Worm (Caenorhabditis elegans) whole organism, young adult: ENCODE results near the gene maa-1.

Source experiments
- B0019.2 ChIP-seq: fragments of 200-800 bp; sonication (Bioruptor generic); conservative IDR thresholded peaks from 2 replicates; pipeline ENCODE4 v1.3.6; 2022; ENCODE audit warnings: missing genetic modification reagents, missing genetic modification characterization, missing compliant biosample characterization
- F39B2.1 ChIP-seq: fragments of 200-800 bp; sonication (Bioruptor generic); IDR thresholded peaks from 2 replicates; pipeline ENCODE4 v1.3.6; 2022; ENCODE audit warnings: missing genetic modification reagents, missing genetic modification characterization, missing compliant biosample characterization
- F57A8.1 ChIP-seq: fragments of 200-800 bp; sonication (Bioruptor generic); optimal IDR thresholded peaks from 2 replicates; lab custom pipeline; 2018; ENCODE audit warnings: mild to moderate bottlenecking, missing genetic modification characterization, moderate library complexity, missing compliant biosample characterization
- T26A5.8 ChIP-seq: sonication (generic microtip); optimal IDR thresholded peaks from 2 replicates; lab custom pipeline; 2016; ENCODE audit warnings: missing genetic modification characterization, missing compliant biosample characterization
- Y53F4B.3 ChIP-seq: fragments of 200-800 bp; sonication (Bioruptor generic); IDR thresholded peaks from 2 replicates; pipeline ENCODE4 v1.3.6; 2022; ENCODE audit warnings: missing genetic modification reagents, missing genetic modification characterization, missing compliant biosample characterization
- Y53G8AR.9 ChIP-seq: fragments of 200-800 bp; sonication (Bioruptor generic); conservative IDR thresholded peaks from 2 replicates; pipeline ENCODE4 v1.3.6; 2022; ENCODE audit warnings: missing genetic modification reagents, missing genetic modification characterization, missing compliant biosample characterization
- Y79H2A.3 ChIP-seq: fragments of 200-800 bp; sonication (Bioruptor generic); conservative IDR thresholded peaks from 2 replicates; pipeline ENCODE4 v1.3.6; 2022; ENCODE audit warnings: missing genetic modification reagents, missing genetic modification characterization, missing compliant biosample characterization
- akir-1 ChIP-seq: fragments of 200-800 bp; sonication (Bioruptor generic); optimal IDR thresholded peaks from 2 replicates; lab custom pipeline; 2018; ENCODE audit warnings: mild to moderate bottlenecking, missing genetic modification characterization, moderate library complexity, missing compliant biosample characterization
- aptf-2 ChIP-seq: fragments of 200-800 bp; sonication (Bioruptor generic); conservative IDR thresholded peaks from 2 replicates; pipeline ENCODE4 v1.3.6; 2022; ENCODE audit warnings: missing genetic modification reagents, missing genetic modification characterization, missing compliant biosample characterization
- aptf-3 ChIP-seq: fragments of 200-800 bp; sonication (Bioruptor generic); IDR thresholded peaks from 2 replicates; pipeline ENCODE4 v1.3.6; 2022; ENCODE audit warnings: missing genetic modification characterization, missing compliant biosample characterization
- attf-6 ChIP-seq: fragments of 200-800 bp; sonication (Bioruptor generic); IDR thresholded peaks from 2 replicates; pipeline ENCODE4 v1.3.6; 2022; ENCODE audit warnings: missing genetic modification reagents, missing genetic modification characterization, missing compliant biosample characterization
- ccch-3 ChIP-seq: fragments of 200-800 bp; sonication (Bioruptor generic); optimal IDR thresholded peaks from 2 replicates; lab custom pipeline; 2018; ENCODE audit warnings: mild to moderate bottlenecking, missing genetic modification characterization, missing compliant biosample characterization
- ceh-40 ChIP-seq: fragments of 200-800 bp; sonication (Bioruptor generic); IDR thresholded peaks from 2 replicates; pipeline ENCODE4 v1.3.6; 2022; ENCODE audit warnings: missing genetic modification characterization, missing compliant biosample characterization
- ceh-79 ChIP-seq: sonication (generic microtip); optimal IDR thresholded peaks from 2 replicates; lab custom pipeline; 2017; ENCODE audit warnings: mild to moderate bottlenecking, missing genetic modification characterization, missing compliant biosample characterization
- ceh-91 ChIP-seq: fragments of 200-800 bp; sonication (Bioruptor generic); IDR thresholded peaks from 2 replicates; pipeline ENCODE4 v1.3.6; 2022; ENCODE audit warnings: missing genetic modification reagents, missing genetic modification characterization, missing compliant biosample characterization
- chd-7 ChIP-seq: sonication (generic microtip); optimal IDR thresholded peaks from 2 replicates; lab custom pipeline; 2016; ENCODE audit warnings: mild to moderate bottlenecking, missing genetic modification characterization, moderate library complexity, missing compliant biosample characterization
- dox-1 ChIP-seq: fragments of 200-800 bp; sonication (Bioruptor generic); IDR thresholded peaks from 2 replicates; pipeline ENCODE4 v1.3.6; 2022; ENCODE audit warnings: missing genetic modification reagents, missing genetic modification characterization, missing compliant biosample characterization
- egrh-3 ChIP-seq: fragments of 200-800 bp; sonication (Bioruptor generic); IDR thresholded peaks from 2 replicates; pipeline ENCODE4 v1.3.6; 2022; ENCODE audit warnings: missing genetic modification reagents, missing genetic modification characterization, missing compliant biosample characterization
- ets-4 ChIP-seq: fragments of 200-800 bp; sonication (Bioruptor generic); optimal IDR thresholded peaks from 2 replicates; lab custom pipeline; 2018; ENCODE audit warnings: mild to moderate bottlenecking, missing genetic modification characterization, missing compliant biosample characterization
- him-1 ChIP-seq: sonication (generic microtip); optimal IDR thresholded peaks from 2 replicates; lab custom pipeline; 2016; ENCODE audit warnings: missing genotype, missing genetic modification reagents, missing genetic modification characterization, missing compliant biosample characterization
- hlh-12 ChIP-seq: sonication (generic microtip); optimal IDR thresholded peaks from 2 replicates; lab custom pipeline; 2016; ENCODE audit warnings: missing genetic modification characterization, missing compliant biosample characterization
- hmg-1.2 ChIP-seq: fragments of 200-800 bp; sonication (Bioruptor generic); IDR thresholded peaks from 2 replicates; pipeline ENCODE4 v1.3.6; 2022; ENCODE audit warnings: missing genetic modification reagents, missing genetic modification characterization, missing compliant biosample characterization
- hmg-20 ChIP-seq: fragments of 200-800 bp; sonication (Bioruptor generic); IDR thresholded peaks from 2 replicates; pipeline ENCODE4 v1.3.6; 2022; ENCODE audit warnings: missing genetic modification reagents, missing genetic modification characterization, missing compliant biosample characterization
- hrde-1 ChIP-seq: sonication (generic microtip); optimal IDR thresholded peaks from 2 replicates; lab custom pipeline; 2016; ENCODE audit warnings: missing genetic modification characterization, mild to moderate bottlenecking, missing compliant biosample characterization, moderate library complexity, missing genotype, missing genetic modification reagents, borderline replicate concordance
- let-607 ChIP-seq, 2 experiments: fragments of 200-800 bp in 1 of 2; sonication (Bioruptor generic) in 1 of 2; sonication (generic microtip) in 1 of 2; optimal IDR thresholded peaks; 2 replicates each; lab custom pipeline; 2016 to 2018; ENCODE audit warnings: mild to moderate bottlenecking in 2 of 2, missing compliant biosample characterization in 2 of 2, missing genetic modification characterization in 2 of 2, moderate library complexity in 2 of 2, missing genotype in 1 of 2
- lin-54 ChIP-seq: fragments of 200-800 bp; sonication (Bioruptor generic); optimal IDR thresholded peaks from 2 replicates; lab custom pipeline; 2018; ENCODE audit warnings: mild to moderate bottlenecking, missing genetic modification characterization, missing compliant biosample characterization
- lsl-1 ChIP-seq: fragments of 200-800 bp; sonication (Bioruptor generic); optimal IDR thresholded peaks from 2 replicates; lab custom pipeline; 2018; ENCODE audit warnings: mild to moderate bottlenecking, missing genetic modification characterization, moderate library complexity, missing compliant biosample characterization
- madf-6 ChIP-seq: fragments of 200-800 bp; sonication (Bioruptor generic); IDR thresholded peaks from 2 replicates; pipeline ENCODE4 v1.3.6; 2022; ENCODE audit warnings: missing genetic modification reagents, missing genetic modification characterization, missing compliant biosample characterization
- madf-8 ChIP-seq: fragments of 200-800 bp; sonication (Bioruptor generic); conservative IDR thresholded peaks from 2 replicates; pipeline ENCODE4 v1.3.6; 2022; ENCODE audit warnings: missing genetic modification reagents, missing genetic modification characterization, missing compliant biosample characterization
- mcd-1 ChIP-seq: fragments of 200-800 bp; sonication (Bioruptor generic); IDR thresholded peaks from 2 replicates; pipeline ENCODE4 v1.3.6; 2022; ENCODE audit warnings: missing genetic modification reagents, missing genetic modification characterization, missing compliant biosample characterization
- mel-28 ChIP-seq: sonication (generic microtip); optimal IDR thresholded peaks from 2 replicates; lab custom pipeline; 2016; ENCODE audit warnings: borderline replicate concordance, mild to moderate bottlenecking, missing genetic modification characterization, missing compliant biosample characterization
- nfya-1 ChIP-seq: sonication (generic microtip); optimal IDR thresholded peaks from 2 replicates; lab custom pipeline; 2017; ENCODE audit warnings: antibody characterized with exemption, missing compliant biosample characterization, missing genetic modification characterization, borderline replicate concordance; ENCODE audit not compliant: insufficient read depth
- nfyb-1 ChIP-seq: fragments of 200-800 bp; sonication (Bioruptor generic); IDR thresholded peaks from 2 replicates; pipeline ENCODE4 v1.3.6; 2022; ENCODE audit warnings: missing genetic modification reagents, missing genetic modification characterization, missing compliant biosample characterization
- nhr-27 ChIP-seq: fragments of 200-800 bp; sonication (Bioruptor generic); optimal IDR thresholded peaks from 2 replicates; lab custom pipeline; 2018; ENCODE audit warnings: mild to moderate bottlenecking, missing genetic modification characterization, moderate library complexity, missing compliant biosample characterization
- pbrm-1 ChIP-seq: fragments of 200-800 bp; sonication (Bioruptor generic); IDR thresholded peaks from 2 replicates; pipeline ENCODE4 v1.3.6; 2022; ENCODE audit warnings: missing genetic modification reagents, missing genetic modification characterization, missing compliant biosample characterization
- rcor-1 ChIP-seq: fragments of 200-800 bp; sonication (Bioruptor generic); IDR thresholded peaks from 2 replicates; pipeline ENCODE4 v1.3.6; 2022; ENCODE audit warnings: missing genetic modification reagents, missing genetic modification characterization, missing compliant biosample characterization
- rpc-1 ChIP-seq, 2 experiments: fragments of 150-350 bp in 1 of 2; sonication (generic microtip) in 1 of 2; optimal IDR thresholded peaks; 2 replicates each; lab custom pipeline; 2014 to 2018; ENCODE audit warnings: missing biosample characterization in 1 of 2, missing genetic modification characterization in 1 of 2, missing genetic modification reagents in 1 of 2, missing genotype in 1 of 2
- sea-2 ChIP-seq: fragments of 200-800 bp; sonication (Bioruptor generic); IDR thresholded peaks from 2 replicates; pipeline ENCODE4 v1.3.6; 2022; ENCODE audit warnings: missing genetic modification characterization, missing compliant biosample characterization
- snpc-1.3 ChIP-seq: sonication (generic microtip); optimal IDR thresholded peaks from 2 replicates; lab custom pipeline; 2017; ENCODE audit warnings: missing genetic modification characterization, mild to moderate bottlenecking, missing compliant biosample characterization, antibody characterized with exemption, moderate library complexity, missing genotype, missing genetic modification reagents; ENCODE audit not compliant: insufficient read depth
- snpc-3.4 ChIP-seq: sonication (generic microtip); optimal IDR thresholded peaks from 2 replicates; lab custom pipeline; 2017; ENCODE audit warnings: missing genetic modification characterization, mild to moderate bottlenecking, missing compliant biosample characterization, antibody characterized with exemption, moderate library complexity, missing genotype, missing genetic modification reagents
- somi-1 ChIP-seq: fragments of 200-800 bp; sonication (Bioruptor generic); optimal IDR thresholded peaks from 2 replicates; lab custom pipeline; 2018; ENCODE audit warnings: mild to moderate bottlenecking, missing genetic modification characterization, missing compliant biosample characterization
- tbp1 ChIP-seq: fragments of 200-800 bp; sonication (Bioruptor generic); optimal IDR thresholded peaks from 2 replicates; lab custom pipeline; 2018; ENCODE audit warnings: mild to moderate bottlenecking, missing genetic modification characterization, missing compliant biosample characterization
- tlf-1 ChIP-seq: fragments of 200-800 bp; sonication (Bioruptor generic); optimal IDR thresholded peaks from 2 replicates; lab custom pipeline; 2018; ENCODE audit warnings: mild to moderate bottlenecking, missing genetic modification characterization, missing compliant biosample characterization
- zim-3 ChIP-seq: sonication (generic microtip); optimal IDR thresholded peaks from 2 replicates; lab custom pipeline; 2017; ENCODE audit warnings: mild to moderate bottlenecking, missing genetic modification characterization, moderate library complexity, missing compliant biosample characterization
- ztf-22 ChIP-seq: fragments of 200-800 bp; sonication (Bioruptor generic); optimal IDR thresholded peaks from 2 replicates; lab custom pipeline; 2018; ENCODE audit warnings: mild to moderate bottlenecking, missing genetic modification characterization, moderate library complexity, missing compliant biosample characterization
- ztf-26 ChIP-seq: sonication (generic microtip); optimal IDR thresholded peaks from 2 replicates; lab custom pipeline; 2017; ENCODE audit warnings: missing genetic modification characterization, missing compliant biosample characterization
- ztf-3 ChIP-seq: fragments of 200-800 bp; sonication (Bioruptor generic); optimal IDR thresholded peaks from 2 replicates; lab custom pipeline; 2018; ENCODE audit warnings: mild to moderate bottlenecking, missing genetic modification characterization, missing compliant biosample characterization

Gene maa-1

DNA sequence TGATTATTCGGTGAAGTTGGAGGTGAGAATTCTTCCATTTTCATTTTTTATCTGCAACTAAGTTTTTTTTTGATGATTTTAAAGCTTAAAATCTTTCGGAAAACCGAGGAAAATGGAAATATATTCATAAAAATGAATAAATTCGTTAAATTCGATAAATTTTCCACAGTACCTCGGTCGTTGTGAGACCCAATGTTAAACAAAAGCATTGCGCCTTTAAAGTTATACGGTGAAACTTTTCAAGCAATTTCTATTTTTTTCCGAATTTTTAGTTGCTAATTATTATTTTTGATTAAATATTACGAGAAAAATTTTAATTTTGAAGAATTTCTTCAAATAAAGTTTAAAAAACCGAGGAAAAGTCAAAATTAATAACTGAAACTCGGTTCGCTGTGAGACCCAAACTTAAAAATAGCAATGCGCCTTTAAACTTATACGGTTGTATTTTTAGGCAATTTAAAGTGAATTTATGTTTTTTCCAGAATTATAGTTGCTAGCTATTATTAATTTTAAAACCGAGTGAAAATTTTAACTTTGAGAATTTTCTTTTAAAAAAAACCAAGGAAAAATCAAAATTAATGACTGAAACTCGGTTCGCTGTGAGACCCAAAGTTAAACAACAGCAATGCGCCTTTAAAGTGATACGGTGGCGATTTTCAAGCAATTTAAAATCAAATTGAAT lies 47.0 kb upstream of the maa-1 start, which contains the start of gene taf-12 (continued):
- TF ChIP-seq B0019.2 (no peak), lin-54 (GFP tag; lab: Kevin White, UChicago) (peak; percentile 61), let-607 (tag; optimal IDR thresholded peaks at IDR 0.05; lab: Kevin White, UChicago) (no peak), ztf-26 (tag; lab: Kevin White, UChicago) (no peak), rcor-1 (GFP tag; lab: Robert Waterston, UW) (no peak), sea-2 (GFP tag; lab: Robert Waterston, UW) (no peak), tbp1 (GFP tag; lab: Kevin White, UChicago) (peak; percentile 31), ztf-3 (no peak), zim-3 (tag; lab: Kevin White, UChicago) (no peak), ccch-3 (no peak), F57A8.1 (GFP tag; lab: Kevin White, UChicago) (no peak), ztf-22 (no peak), attf-6 (GFP tag; lab: Robert Waterston, UW) (no peak), mcd-1 (0 out of 2 replicates have a peak, but pooled peaks have one; percentile 27), snpc-1.3 (tag; lab: Kevin White, UChicago) (no peak), Y53F4B.3 (no peak), ceh-79 (tag; lab: Kevin White, UChicago) (no peak), nfyb-1 (no peak), egrh-3 (GFP tag; lab: Robert Waterston, UW) (no peak), akir-1 (GFP tag; lab: Kevin White, UChicago) (no peak), snpc-3.4 (peak; percentile 7), him-1 (tag; lab: Kevin White, UChicago) (peak; percentile 13), rpc-1 (optimal IDR thresholded peaks at IDR 0.05; lab: Kevin White, UChicago) (no peak), rpc-1 (tag; optimal IDR thresholded peaks at IDR 0.05; lab: Kevin White, UChicago) (no peak), hrde-1 (peak; percentile 44), somi-1 (GFP tag; lab: Kevin White, UChicago) (no peak), F39B2.1 (GFP tag; lab: Robert Waterston, UW) (no peak), ceh-91 (GFP tag; lab: Robert Waterston, UW) (peak; percentile 73), pbrm-1 (0 out of 2 replicates have a peak, but pooled peaks have one; percentile 6), ets-4 (GFP tag; lab: Kevin White, UChicago) (no peak), Y53G8AR.9 (GFP tag; lab: Robert Waterston, UW) (no peak), Y79H2A.3 (GFP tag; lab: Robert Waterston, UW) (no peak), dox-1 (GFP tag; lab: Robert Waterston, UW) (no peak), madf-8 (GFP tag; lab: Robert Waterston, UW) (peak; percentile 80), chd-7 (no peak), nfya-1 (tag; lab: Kevin White, UChicago) (no peak), tlf-1 (GFP tag; lab: Kevin White, UChicago) (peak; percentile 71), ceh-40 (GFP tag; lab: Robert Waterston, UW) (no peak), mel-28 (tag; lab: Kevin White, UChicago) (no peak), madf-6 (GFP tag; lab: Robert Waterston, UW) (peak; percentile 97), hlh-12 (tag; lab: Kevin White, UChicago) (no peak), hmg-1.2 (GFP tag; lab: Robert Waterston, UW) (0 out of 2 replicates have a peak, but pooled peaks have one; percentile 15), T26A5.8 (tag; lab: Kevin White, UChicago) (no peak), lsl-1 (GFP tag; lab: Kevin White, UChicago) (peak; percentile 100), hmg-20 (GFP tag; lab: Robert Waterston, UW) (no peak), nhr-27 (no peak), aptf-2 (GFP tag; lab: Robert Waterston, UW) (no peak), aptf-3 (GFP tag; lab: Robert Waterston, UW) (no peak)
